Fruit fly (Drosophila melanogaster) whole organism: ENCODE data around the gene GluRIA.

Experiments used
- CG8478 ChIP-seq: fragments of >200 bp; optimal IDR thresholded peaks from 2 replicates; lab custom pipeline; 2018; ENCODE audit warnings: inconsistent platforms
- Dll ChIP-seq: fragments of >200 bp; optimal IDR thresholded peaks from 2 replicates; lab custom pipeline; 2017
- psq ChIP-seq: fragments of >200 bp; optimal IDR thresholded peaks from 2 replicates; lab custom pipeline; 2017
- usp ChIP-seq: fragments of >200 bp; optimal IDR thresholded peaks from 2 replicates; lab custom pipeline; 2017; ENCODE audit warnings: missing biosample characterization, missing genetic modification characterization, mixed read lengths

- no peak for TF ChIP-seq usp (GFP tag; lab: Kevin White, UChicago)
- TF ChIP-seq CG8478 (lab: Kevin White, UChicago), result no peak
- TF ChIP-seq Dll, result no peak
- TF ChIP-seq psq (lab: Kevin White, UChicago), result no peak
Measured at dm6 chr3L:6623669-6624204, at the start of gene GluRIA.
